Worm (Caenorhabditis elegans): Measurements from ENCODE around the gene ZC487.2.

Gene ZC487.2

ce11 chrV:6758017-6758416 lies 35.7 kb upstream of the ZC487.2 start, which contains the start of gene dbl-1:
TSS of gene dbl-1 (plus strand) at chrV:6758135.
- TF ChIP-seq sptf-1 (tag; optimal IDR thresholded peaks at IDR 0.05) (no peak), sem-2 (GFP tag; optimal IDR thresholded peaks at IDR 0.05) (no peak), nhr-2 (tag; optimal IDR thresholded peaks at IDR 0.05) (no peak), nhr-12 (tag; optimal IDR thresholded peaks at IDR 0.05) (no peak), unc-39 (tag; optimal IDR thresholded peaks at IDR 0.05) (no peak), ces-1 (GFP tag; optimal IDR thresholded peaks at IDR 0.05) (no peak), lin-13 (tag; optimal IDR thresholded peaks at IDR 0.05) (no peak), hlh-1 (tag; optimal IDR thresholded peaks at IDR 0.05) (no peak), cnd-1 (tag; optimal IDR thresholded peaks at IDR 0.05) (no peak)

ce11 chrV:6753257-6753656 lies 31.0 kb upstream of the ZC487.2 start:
- TF ChIP-seq ceh-39 (tag; optimal IDR thresholded peaks at IDR 0.05) (no peak), unc-62 (GFP tag; optimal IDR thresholded peaks at IDR 0.05) (no peak), mab-5 (tag; optimal IDR thresholded peaks at IDR 0.05) (no peak), nhr-237 (tag; optimal IDR thresholded peaks at IDR 0.05) (no peak), tbx-8 (GFP tag; optimal IDR thresholded peaks at IDR 0.05) (no peak), mep-1 (tag; optimal IDR thresholded peaks at IDR 0.05) (no peak), drap-1 (GFP tag; optimal IDR thresholded peaks at IDR 0.05) (no peak), lin-13 (tag; optimal IDR thresholded peaks at IDR 0.05) (no peak), unc-120 (tag; optimal IDR thresholded peaks at IDR 0.05; ENCODE audit: poor library complexity, severe bottlenecking) (no peak), snpc-4 (tag; optimal IDR thresholded peaks at IDR 0.05) (no peak), unc-39 (tag; optimal IDR thresholded peaks at IDR 0.05) (no peak), ces-1 (GFP tag; optimal IDR thresholded peaks at IDR 0.05) (no peak), nhr-28 (tag; optimal IDR thresholded peaks at IDR 0.05) (no peak), sptf-1 (tag; optimal IDR thresholded peaks at IDR 0.05) (no peak), ham-2 (GFP tag; optimal IDR thresholded peaks at IDR 0.05) (no peak), elt-3 (tag; optimal IDR thresholded peaks at IDR 0.05) (no peak), sem-2 (GFP tag; optimal IDR thresholded peaks at IDR 0.05) (no peak), nhr-2 (tag; optimal IDR thresholded peaks at IDR 0.05) (no peak)

ce11 chrV:6751493-6752100 lies 29.3 kb upstream of the ZC487.2 start:
- TF ChIP-seq unc-120 (tag; optimal IDR thresholded peaks at IDR 0.05; ENCODE audit: poor library complexity, severe bottlenecking): peak; percentile 65
- no peak for TF ChIP-seq drap-1 (GFP tag; optimal IDR thresholded peaks at IDR 0.05)
- no peak for TF ChIP-seq lin-13 (tag; optimal IDR thresholded peaks at IDR 0.05)
- no peak for TF ChIP-seq nhr-28 (tag; optimal IDR thresholded peaks at IDR 0.05)
- TF ChIP-seq pha-4 (tag; optimal IDR thresholded peaks at IDR 0.05): no peak
- no peak for TF ChIP-seq ztf-11 (tag; optimal IDR thresholded peaks at IDR 0.05)
- no peak for TF ChIP-seq elt-3 (tag; optimal IDR thresholded peaks at IDR 0.05)
- no peak for TF ChIP-seq ham-2 (GFP tag; optimal IDR thresholded peaks at IDR 0.05)
- no peak for TF ChIP-seq lsy-2 (tag; optimal IDR thresholded peaks at IDR 0.05)
- no peak for TF ChIP-seq snpc-4 (tag; optimal IDR thresholded peaks at IDR 0.05)
- TF ChIP-seq nhr-76 (tag; optimal IDR thresholded peaks at IDR 0.05): no peak
- TF ChIP-seq hlh-1 (tag; optimal IDR thresholded peaks at IDR 0.05): peak; percentile 32
- TF ChIP-seq ces-1 (GFP tag; optimal IDR thresholded peaks at IDR 0.05): no peak
- TF ChIP-seq mep-1 (tag; optimal IDR thresholded peaks at IDR 0.05): no peak
- TF ChIP-seq tbx-8 (GFP tag; optimal IDR thresholded peaks at IDR 0.05): no peak
- no peak for TF ChIP-seq unc-62 (GFP tag; optimal IDR thresholded peaks at IDR 0.05)

- peak; percentile 30 for TF ChIP-seq blmp-1 (tag; optimal IDR thresholded peaks at IDR 0.05)
- TF ChIP-seq ham-2 (GFP tag; optimal IDR thresholded peaks at IDR 0.05): no peak
These were observed 22.5 kb upstream of the ZC487.2 start, which contains the start of gene T25F10.3 for ce11 chrV:6744774-6745173. TSS of gene T25F10.3 (plus strand) at chrV:6745081.

- no peak for TF ChIP-seq zip-8 (tag; optimal IDR thresholded peaks at IDR 0.05)
- peak; percentile 59 for TF ChIP-seq elt-1 (tag; optimal IDR thresholded peaks at IDR 0.05; ENCODE audit: borderline replicate concordance, insufficient read depth)
- TF ChIP-seq flh-1 (GFP tag; optimal IDR thresholded peaks at IDR 0.05): no peak
- TF ChIP-seq blmp-1 (tag; optimal IDR thresholded peaks at IDR 0.05): peak; percentile 15
- TF ChIP-seq M03D4.4 (tag; optimal IDR thresholded peaks at IDR 0.05): no peak
- no peak for TF ChIP-seq sem-2 (GFP tag; optimal IDR thresholded peaks at IDR 0.05)
These were observed 14.6 kb upstream of the ZC487.2 start for ce11 chrV:6736877-6737276.

ce11 chrV:6736108-6736507 lies 13.8 kb upstream of the ZC487.2 start:
- TF ChIP-seq zip-8 (tag; optimal IDR thresholded peaks at IDR 0.05) (no peak), ceh-43 (GFP tag; optimal IDR thresholded peaks at IDR 0.05) (no peak), nhr-237 (tag; optimal IDR thresholded peaks at IDR 0.05) (no peak), unc-39 (tag; optimal IDR thresholded peaks at IDR 0.05) (no peak), flh-1 (GFP tag; optimal IDR thresholded peaks at IDR 0.05) (no peak), ceh-83 (GFP tag; optimal IDR thresholded peaks at IDR 0.05) (no peak), mep-1 (tag; optimal IDR thresholded peaks at IDR 0.05) (no peak), sptf-1 (tag; optimal IDR thresholded peaks at IDR 0.05) (no peak), cnd-1 (tag; optimal IDR thresholded peaks at IDR 0.05) (no peak), sem-2 (GFP tag; optimal IDR thresholded peaks at IDR 0.05) (no peak), lsy-2 (tag; optimal IDR thresholded peaks at IDR 0.05) (no peak), ham-2 (GFP tag; optimal IDR thresholded peaks at IDR 0.05) (no peak)
